Fruit fly (Drosophila melanogaster) whole organism, pupa: ENCODE data around the gene CG18281.

Source experiments
- CG10348 ChIP-seq: fragments of 200-800 bp; sonication (Bioruptor generic); IDR thresholded peaks from 2 replicates; pipeline ENCODE4 v1.3.6; 2022; ENCODE audit warnings: missing biosample characterization, missing genetic modification characterization
- CG12605 ChIP-seq: fragments of 200-800 bp; sonication (Bioruptor generic); IDR thresholded peaks from 2 replicates; pipeline ENCODE4 v1.3.6; 2022; ENCODE audit warnings: missing biosample characterization, missing genetic modification characterization
- CG13204 ChIP-seq: fragments of 200-800 bp; sonication (Bioruptor generic); optimal IDR thresholded peaks from 2 replicates; lab custom pipeline; 2018; ENCODE audit warnings: missing biosample characterization, mild to moderate bottlenecking, missing genetic modification characterization, moderate library complexity
- CG14655 ChIP-seq: fragments of 200-800 bp; sonication (Bioruptor generic); optimal IDR thresholded peaks from 3 replicates; lab custom pipeline; 2017; ENCODE audit warnings: mild to moderate bottlenecking, missing biosample characterization, missing genetic modification reagents, missing genetic modification characterization
- CG15710 ChIP-seq: fragments of 200-800 bp; sonication (Bioruptor generic); optimal IDR thresholded peaks from 2 replicates; lab custom pipeline; 2018; ENCODE audit warnings: missing biosample characterization, mild to moderate bottlenecking, missing genetic modification characterization, moderate library complexity
- CG17806 ChIP-seq: fragments of 200-800 bp; sonication (Bioruptor generic); optimal IDR thresholded peaks from 2 replicates; lab custom pipeline; 2018; ENCODE audit warnings: missing biosample characterization, mild to moderate bottlenecking, missing genetic modification characterization, moderate library complexity
- CG32121 ChIP-seq: fragments of 200-800 bp; sonication (Bioruptor generic); IDR thresholded peaks from 2 replicates; pipeline ENCODE4 v1.3.6; 2022; ENCODE audit warnings: missing biosample characterization, missing genetic modification characterization
- CG34367 ChIP-seq: fragments of 200-800 bp; sonication (Bioruptor generic); optimal IDR thresholded peaks from 2 replicates; lab custom pipeline; 2018; ENCODE audit warnings: missing biosample characterization, mild to moderate bottlenecking, missing genetic modification characterization
- CG4496 ChIP-seq: fragments of 200-800 bp; sonication (Bioruptor generic); IDR thresholded peaks from 3 replicates; pipeline ENCODE4 v1.3.6; 2022; ENCODE audit warnings: missing biosample characterization, missing genetic modification characterization
- CG8159 ChIP-seq: fragments of 200-800 bp; sonication (Bioruptor generic); optimal IDR thresholded peaks from 3 replicates; lab custom pipeline; 2018; ENCODE audit warnings: missing biosample characterization, mild to moderate bottlenecking, missing genetic modification characterization, moderate library complexity
- CG8301 ChIP-seq: fragments of 200-800 bp; sonication (Bioruptor generic); optimal IDR thresholded peaks from 2 replicates; lab custom pipeline; 2018; ENCODE audit warnings: missing biosample characterization, mild to moderate bottlenecking, missing genetic modification characterization
- CG9948 ChIP-seq: fragments of 200-800 bp; sonication (Bioruptor generic); optimal IDR thresholded peaks from 2 replicates; lab custom pipeline; 2018; ENCODE audit warnings: missing biosample characterization, mild to moderate bottlenecking, missing genetic modification characterization, moderate library complexity
- D1 ChIP-seq: fragments of 200-800 bp; sonication (Bioruptor generic); optimal IDR thresholded peaks from 2 replicates; lab custom pipeline; 2018; ENCODE audit warnings: missing biosample characterization, mild to moderate bottlenecking, missing genetic modification characterization, moderate library complexity
- EcR ChIP-seq: fragments of 200-800 bp; sonication (Bioruptor generic); optimal IDR thresholded peaks from 3 replicates; lab custom pipeline; 2019; ENCODE audit warnings: missing biosample characterization, missing genetic modification characterization, mild to moderate bottlenecking, moderate library complexity, missing genetic modification reagents
- Ets98B ChIP-seq: fragments of 200-800 bp; sonication (Bioruptor generic); IDR thresholded peaks from 2 replicates; pipeline ENCODE4 v1.3.6; 2022; ENCODE audit warnings: missing biosample characterization, missing genetic modification characterization
- Pif1A ChIP-seq: fragments of 200-800 bp; sonication (Bioruptor generic); optimal IDR thresholded peaks from 3 replicates; lab custom pipeline; 2016; ENCODE audit warnings: missing biosample characterization, missing genetic modification characterization
- Pif1B ChIP-seq: fragments of 200-800 bp; sonication (Bioruptor generic); optimal IDR thresholded peaks from 3 replicates; lab custom pipeline; 2016; ENCODE audit warnings: missing biosample characterization, missing genetic modification characterization
- Snoo ChIP-seq: fragments of 200-800 bp; sonication (Bioruptor generic); optimal IDR thresholded peaks from 3 replicates; lab custom pipeline; 2017; ENCODE audit warnings: missing biosample characterization, mild to moderate bottlenecking, missing genetic modification characterization, inconsistent platforms
- fd96Ca ChIP-seq: fragments of 200-800 bp; sonication (Bioruptor generic); IDR thresholded peaks from 3 replicates; pipeline ENCODE4 v1.3.6; 2022; ENCODE audit warnings: missing biosample characterization, missing genetic modification characterization
- gl ChIP-seq: fragments of 200-800 bp; sonication (Bioruptor generic); optimal IDR thresholded peaks from 2 replicates; lab custom pipeline; 2018; ENCODE audit warnings: missing biosample characterization, mild to moderate bottlenecking, missing genetic modification characterization
- rn ChIP-seq: fragments of 200-800 bp; sonication (Bioruptor generic); IDR thresholded peaks from 2 replicates; pipeline ENCODE4 v1.3.6; 2022; ENCODE audit warnings: missing biosample characterization, missing genetic modification characterization

The CG18281 gene

dm6 chr3L:20466599-20466998 is 33.0 kb upstream of the CG18281 start, which contains the start of gene Tdh:
Gene Tdh (plus strand): TSS chr3L:20466944.
- TF ChIP-seq CG13204 (GFP tag; lab: Kevin White, UChicago) (no peak), CG12605 (GFP tag; lab: Robert Waterston, UW) (no peak), CG4496 (GFP tag; lab: Robert Waterston, UW) (no peak)

- TF ChIP-seq rn (GFP tag; lab: Robert Waterston, UW) (no peak), CG14655 (no peak), gl (tag; lab: Kevin White, UChicago) (no peak), CG34367 (tag; lab: Kevin White, UChicago) (no peak)
These were observed 32.2 kb upstream of the CG18281 start for dm6 chr3L:20467433-20467832.

dm6 chr3L:20470991-20471498 is 28.6 kb upstream of the CG18281 start:
- TF ChIP-seq CG14655 (peak; percentile 47), CG34367 (tag; lab: Kevin White, UChicago) (peak; percentile 11), CG32121 (GFP tag; lab: Robert Waterston, UW) (peak; percentile 55; the same call in 1 of the 2 replicates), CG9948 (tag; lab: Kevin White, UChicago) (no peak), EcR (GFP tag; lab: Kevin White, UChicago) (no peak), Snoo (tag; lab: Kevin White, UChicago) (peak; percentile 9), CG4496 (GFP tag; lab: Robert Waterston, UW) (peak; percentile 84), CG10348 (no peak), CG8301 (tag; lab: Kevin White, UChicago) (peak; percentile 47), gl (tag; lab: Kevin White, UChicago) (no peak), rn (GFP tag; lab: Robert Waterston, UW) (0 out of 2 replicates have a peak, but pooled peaks have one; percentile 24), CG12605 (GFP tag; lab: Robert Waterston, UW) (peak; percentile 73), CG17806 (tag; lab: Kevin White, UChicago) (no peak), fd96Ca (GFP tag; lab: Robert Waterston, UW) (peak; percentile 80), Ets98B (GFP tag; lab: Robert Waterston, UW) (peak; percentile 82)

dm6 chr3L:20471499-20472313 is 27.9 kb upstream of the CG18281 start:
- TF ChIP-seq Pif1B (GFP tag; lab: Kevin White, UChicago) (peak; percentile 40), rn (GFP tag; lab: Robert Waterston, UW) (no peak), gl (tag; lab: Kevin White, UChicago) (peak; percentile 9), Pif1A (GFP tag; lab: Kevin White, UChicago) (peak; percentile 31), CG17806 (tag; lab: Kevin White, UChicago) (peak; percentile 26), CG34367 (tag; lab: Kevin White, UChicago) (no peak), D1 (tag; lab: Kevin White, UChicago) (peak; percentile 49), CG13204 (GFP tag; lab: Kevin White, UChicago) (no peak), fd96Ca (GFP tag; lab: Robert Waterston, UW) (no peak), CG4496 (GFP tag; lab: Robert Waterston, UW) (peak; percentile 41; the same call in 2 of the 3 replicates), CG8159 (tag; lab: Kevin White, UChicago) (peak; percentile 61), CG12605 (GFP tag; lab: Robert Waterston, UW) (0 out of 2 replicates have a peak, but pooled peaks have one; percentile 11), CG9948 (tag; lab: Kevin White, UChicago) (peak; percentile 37), CG15710 (tag; lab: Kevin White, UChicago) (peak; percentile 51), CG14655 (peak; percentile 9), Ets98B (GFP tag; lab: Robert Waterston, UW) (no peak), CG10348 (no peak), EcR (GFP tag; lab: Kevin White, UChicago) (peak; percentile 69)
- TF ChIP-seq, all 21 proteins: peak for 12

- no peak for TF ChIP-seq rn (GFP tag; lab: Robert Waterston, UW)
- TF ChIP-seq CG4496 (GFP tag; lab: Robert Waterston, UW): no peak
- TF ChIP-seq EcR (GFP tag; lab: Kevin White, UChicago): peak; percentile 33
- no peak for TF ChIP-seq CG17806 (tag; lab: Kevin White, UChicago)
- TF ChIP-seq CG9948 (tag; lab: Kevin White, UChicago): no peak
- no peak for TF ChIP-seq CG34367 (tag; lab: Kevin White, UChicago)
- TF ChIP-seq CG14655: no peak
These were observed 27.0 kb upstream of the CG18281 start for dm6 chr3L:20472607-20473006.
